Fruit fly (Drosophila melanogaster): Measurements from ENCODE around the gene Rac1.

Gene Rac1

DNA sequence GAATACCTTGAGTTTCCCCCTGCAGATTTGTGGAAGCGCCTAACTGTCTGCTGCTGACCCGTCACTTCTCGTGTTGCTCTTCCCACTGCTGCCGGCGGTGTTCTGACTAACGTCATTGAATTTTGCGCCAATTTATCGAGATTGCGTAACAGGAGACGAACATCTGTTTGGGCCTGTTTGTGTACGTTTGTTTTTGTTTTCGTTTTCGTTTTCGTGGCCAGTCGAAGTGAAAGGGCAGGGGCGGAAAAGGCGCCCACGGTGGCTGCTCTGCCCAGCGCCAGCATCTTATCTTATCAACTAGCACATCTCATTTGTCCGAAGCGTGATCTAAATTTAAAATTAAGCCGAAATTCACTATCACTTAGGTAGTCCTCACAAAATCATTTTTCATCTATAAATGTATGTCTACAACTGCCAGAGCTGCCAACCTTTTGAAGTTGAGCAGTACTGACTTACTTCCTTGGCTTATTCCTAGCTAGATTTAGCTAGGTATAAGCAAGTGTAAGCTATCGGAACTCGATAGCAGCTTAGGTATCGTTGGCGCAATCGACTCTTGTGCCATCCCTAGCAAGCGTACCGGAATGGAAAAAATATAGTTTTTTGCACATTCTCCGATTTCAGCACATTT is 4.6 kb upstream of the Rac1 start, which contains the start of the genes Ctr9 and Nt5a (continued):
- TF ChIP-seq Meics (GFP tag; optimal IDR thresholded peaks at IDR 0.05): peak; percentile 45
- TF ChIP-seq CG8765 (GFP tag; IDR thresholded peaks at IDR 0.05): no peak
- peak; percentile 66 for TF ChIP-seq ato (GFP tag; IDR thresholded peaks at IDR 0.05; ENCODE audit: partially characterized antibody)
- peak; percentile 85 for TF ChIP-seq row (GFP tag; IDR thresholded peaks at IDR 0.05)
- no peak for TF ChIP-seq peb (GFP tag; IDR thresholded peaks at IDR 0.05)
- peak; percentile 76 for TF ChIP-seq CG16813 (GFP tag; IDR thresholded peaks at IDR 0.05; ENCODE audit: partially characterized antibody)
- TF ChIP-seq chif (GFP tag; optimal IDR thresholded peaks at IDR 0.05): peak in 1 of 2 experiments; percentile 36
- TF ChIP-seq lov (optimal IDR thresholded peaks at IDR 0.05): no peak
- no peak for TF ChIP-seq lov (GFP tag; IDR thresholded peaks at IDR 0.05)
- TF ChIP-seq HLH3B (GFP tag; IDR thresholded peaks at IDR 0.05): no peak; the same call in 1 of the 2 replicates
- TF ChIP-seq CG1603 (tag; optimal IDR thresholded peaks at IDR 0.05): peak; percentile 85
- no peak for TF ChIP-seq CG4730 (GFP tag; IDR thresholded peaks at IDR 0.05)
- peak; percentile 44 for TF ChIP-seq CG9876 (GFP tag; optimal IDR thresholded peaks at IDR 0.05)
- TF ChIP-seq az2 (GFP tag; optimal IDR thresholded peaks at IDR 0.05): peak; percentile 31
- peak; percentile 75 for TF ChIP-seq zfh2 (GFP tag; optimal IDR thresholded peaks at IDR 0.05)
- TF ChIP-seq Ets97D (GFP tag; optimal IDR thresholded peaks at IDR 0.05): peak; percentile 86
- no peak for TF ChIP-seq croc (GFP tag; conservative IDR thresholded peaks at IDR 0.05)
- peak; percentile 72 for TF ChIP-seq HLH4C (GFP tag; IDR thresholded peaks at IDR 0.05; ENCODE audit: partially characterized antibody)
- no peak for TF ChIP-seq Nf-YC (tag; optimal IDR thresholded peaks at IDR 0.05)
- TF ChIP-seq CG7556 (GFP tag; optimal IDR thresholded peaks at IDR 0.05): peak; percentile 10
- peak; percentile 40 for TF ChIP-seq repo (GFP tag; optimal IDR thresholded peaks at IDR 0.05)
- TF ChIP-seq bsh (GFP tag; optimal IDR thresholded peaks at IDR 0.05): peak in 1 of 2 experiments; percentile 26
- TF ChIP-seq tio (GFP tag; optimal IDR thresholded peaks at IDR 0.05): no peak
- TF ChIP-seq CG2889 (GFP tag; IDR thresholded peaks at IDR 0.05): peak; percentile 34; the same call in 1 of the 3 replicates
- no peak for TF ChIP-seq h (optimal IDR thresholded peaks at IDR 0.05)
- TF ChIP-seq CG3726 (GFP tag; IDR thresholded peaks at IDR 0.05): no peak
- TF ChIP-seq Hr51 (GFP tag; optimal IDR thresholded peaks at IDR 0.05): peak in 1 of 2 experiments; percentile 48
- TF ChIP-seq CG30020 (tag; optimal IDR thresholded peaks at IDR 0.05): peak; percentile 74
- peak; percentile 84 for TF ChIP-seq CG34422 (GFP tag; IDR thresholded peaks at IDR 0.05)
- peak; percentile 88 for TF ChIP-seq CG9932 (GFP tag; IDR thresholded peaks at IDR 0.05)
- TF ChIP-seq pfk (GFP tag; optimal IDR thresholded peaks at IDR 0.05): no peak
- TF ChIP-seq D (optimal IDR thresholded peaks at IDR 0.05): no peak
- no peak for TF ChIP-seq D (GFP tag; optimal IDR thresholded peaks at IDR 0.05)
- TF ChIP-seq lola (GFP tag; optimal IDR thresholded peaks at IDR 0.05): peak in 1 of 3 experiments; percentile 16
- TF ChIP-seq CG9609 (GFP tag; optimal IDR thresholded peaks at IDR 0.05): peak; percentile 5
- TF ChIP-seq run (tag; optimal IDR thresholded peaks at IDR 0.05): no peak
- TF ChIP-seq CG6854 (GFP tag; optimal IDR thresholded peaks at IDR 0.05): no peak
- TF ChIP-seq MBD-R2 (GFP tag; IDR thresholded peaks at IDR 0.05): peak; percentile 97
- TF ChIP-seq gce (GFP tag; IDR thresholded peaks at IDR 0.05): no peak
- TF ChIP-seq CG32772 (GFP tag; IDR thresholded peaks at IDR 0.05): no peak
- TF ChIP-seq trem (tag; optimal IDR thresholded peaks at IDR 0.05): peak; percentile 99
- TF ChIP-seq Adf1 (GFP tag; IDR thresholded peaks at IDR 0.05): 0 out of 2 replicates have a peak, but pooled peaks have one; percentile 38
- TF ChIP-seq CG13296 (GFP tag; optimal IDR thresholded peaks at IDR 0.05): peak; percentile 21
- TF ChIP-seq CHES-1-like (GFP tag; optimal IDR thresholded peaks at IDR 0.05): peak; percentile 56
- no peak for TF ChIP-seq CG10565 (GFP tag; optimal IDR thresholded peaks at IDR 0.05)
- no peak for TF ChIP-seq schlank (tag; optimal IDR thresholded peaks at IDR 0.05)
- no peak for TF ChIP-seq CG1529 (GFP tag; optimal IDR thresholded peaks at IDR 0.05)
- peak; percentile 53 for TF ChIP-seq Abd-B (GFP tag; optimal IDR thresholded peaks at IDR 0.05)
- TF ChIP-seq gcm (GFP tag; optimal IDR thresholded peaks at IDR 0.05): no peak
- TF ChIP-seq unpg (GFP tag; optimal IDR thresholded peaks at IDR 0.05): no peak
- no peak for TF ChIP-seq CG11695 (GFP tag; IDR thresholded peaks at IDR 0.05)

All from whole organism, embryonic.